Worm (Caenorhabditis elegans): Measurements from ENCODE around the gene fbxa-24.
A peak's percentile ranks its signal among the peaks of the same experiment; 100 is the strongest.

fbxa-24 gene

DNA sequence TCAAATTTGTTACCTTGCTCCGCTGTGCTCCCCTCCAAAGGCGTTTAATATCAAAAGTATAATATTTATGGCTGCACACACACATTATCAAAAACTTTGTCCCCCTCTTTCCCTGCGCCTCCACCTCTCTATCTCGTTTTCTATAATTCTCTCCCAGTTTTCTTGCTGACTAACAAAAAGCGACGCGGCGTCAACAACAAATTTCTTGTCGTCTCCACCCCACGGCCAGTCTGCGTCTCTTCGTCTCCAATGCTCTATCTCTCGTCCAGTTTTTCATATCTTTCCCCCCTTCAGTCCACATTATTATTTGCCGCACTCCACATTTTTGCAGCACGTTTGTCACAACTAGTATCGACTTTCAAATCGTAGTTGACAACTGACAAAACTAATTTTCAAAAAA, 5.8 kb upstream of the fbxa-24 start (continued):
- no peak for TF ChIP-seq egl-27 (tag; optimal IDR thresholded peaks at IDR 0.05)
- no peak for TF ChIP-seq jun-1 (tag; optimal IDR thresholded peaks at IDR 0.05)
- peak; percentile 59 for TF ChIP-seq mep-1 (tag; optimal IDR thresholded peaks at IDR 0.05)
- peak; percentile 53 for TF ChIP-seq nhr-20 (tag; optimal IDR thresholded peaks at IDR 0.05)
- TF ChIP-seq nhr-11 (tag; optimal IDR thresholded peaks at IDR 0.05): peak; percentile 19
- no peak for TF ChIP-seq unc-86 (tag; optimal IDR thresholded peaks at IDR 0.05)
- TF ChIP-seq grh-1 (GFP tag; IDR thresholded peaks at IDR 0.05): no peak
- peak; percentile 20 for TF ChIP-seq blmp-1 (tag; optimal IDR thresholded peaks at IDR 0.05)
- no peak for TF ChIP-seq hlh-4 (tag; optimal IDR thresholded peaks at IDR 0.05)
- TF ChIP-seq efl-1 (optimal IDR thresholded peaks at IDR 0.05): peak; percentile 40 to 46
- peak; percentile 28 to 95 for TF ChIP-seq efl-1 (GFP tag; optimal IDR thresholded peaks at IDR 0.05 in 1 of 2)
- TF ChIP-seq nhr-76 (tag; optimal IDR thresholded peaks at IDR 0.05): no peak
- no peak for TF ChIP-seq efl-3 (GFP tag; optimal IDR thresholded peaks at IDR 0.05)
- TF ChIP-seq mdl-1 (tag; optimal IDR thresholded peaks at IDR 0.05): peak in 1 of 2 experiments; percentile 30
- TF ChIP-seq fkh-4 (tag; optimal IDR thresholded peaks at IDR 0.05; ENCODE audit: borderline replicate concordance): no peak
- no peak for TF ChIP-seq nhr-84 (tag; optimal IDR thresholded peaks at IDR 0.05)
- no peak for TF ChIP-seq pax-3 (tag; optimal IDR thresholded peaks at IDR 0.05)
- peak; percentile 47 for TF ChIP-seq nhr-85 (tag)
- TF ChIP-seq aly-2 (tag; optimal IDR thresholded peaks at IDR 0.05): no peak
- TF ChIP-seq sox-4 (tag; optimal IDR thresholded peaks at IDR 0.05): no peak
- TF ChIP-seq aha-1 (tag; optimal IDR thresholded peaks at IDR 0.05): no peak
- no peak for TF ChIP-seq ceh-88 (GFP tag; IDR thresholded peaks at IDR 0.05)
- TF ChIP-seq nhr-28 (tag; optimal IDR thresholded peaks at IDR 0.05): no peak
- TF ChIP-seq dpl-1 (GFP tag; optimal IDR thresholded peaks at IDR 0.05): peak in 2 of 3 experiments; percentile 17 to 42
- no peak for TF ChIP-seq mab-9 (GFP tag; IDR thresholded peaks at IDR 0.05)
- TF ChIP-seq fos-1 (tag; optimal IDR thresholded peaks at IDR 0.05): no peak
- no peak for TF ChIP-seq hlh-17 (GFP tag; optimal IDR thresholded peaks at IDR 0.05; ENCODE audit: borderline replicate concordance)
- TF ChIP-seq ceh-8 (GFP tag; optimal IDR thresholded peaks at IDR 0.05): no peak
- peak; percentile 73 for TF ChIP-seq elt-2 (tag; optimal IDR thresholded peaks at IDR 0.05)
- TF ChIP-seq ztf-11 (tag; optimal IDR thresholded peaks at IDR 0.05): no peak
- TF ChIP-seq nhr-71 (tag; optimal IDR thresholded peaks at IDR 0.05): peak; percentile 62

DNA sequence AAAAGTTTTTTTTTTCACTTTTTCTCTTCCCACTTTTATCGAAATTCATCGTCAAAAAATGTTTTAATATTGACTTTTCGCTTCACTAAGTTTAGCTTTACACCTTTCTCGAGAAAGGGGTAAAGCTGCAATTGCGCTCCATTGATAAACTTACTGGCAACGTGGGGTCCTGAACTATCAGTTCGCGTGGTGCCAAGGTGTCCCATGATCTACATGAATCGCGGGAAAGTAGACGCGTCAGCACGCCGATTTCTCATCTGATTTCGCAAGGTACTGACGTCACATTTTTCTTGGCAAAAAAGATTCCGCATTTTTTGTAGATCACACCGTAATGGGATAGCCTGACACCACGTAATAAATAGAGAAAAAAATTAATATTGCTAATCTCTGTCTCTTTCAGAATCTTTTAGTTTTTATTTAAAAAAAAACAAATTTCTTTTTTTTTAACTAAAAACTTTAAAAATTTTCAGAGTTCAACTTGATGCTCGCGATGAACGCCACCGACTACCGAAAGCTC, 4.5 kb upstream of the fbxa-24 start, which contains the start of gene lido-15:
TSS of gene lido-15 (plus strand) at position 467 of the 517 bp plus-strand sequence.
- TF ChIP-seq dpl-1 (GFP tag; optimal IDR thresholded peaks at IDR 0.05) (no peak), efl-1 (optimal IDR thresholded peaks at IDR 0.05) (peak in 1 of 2 experiments; percentile 5), efl-1 (GFP tag; optimal IDR thresholded peaks at IDR 0.05 in 1 of 2) (no peak)

DNA sequence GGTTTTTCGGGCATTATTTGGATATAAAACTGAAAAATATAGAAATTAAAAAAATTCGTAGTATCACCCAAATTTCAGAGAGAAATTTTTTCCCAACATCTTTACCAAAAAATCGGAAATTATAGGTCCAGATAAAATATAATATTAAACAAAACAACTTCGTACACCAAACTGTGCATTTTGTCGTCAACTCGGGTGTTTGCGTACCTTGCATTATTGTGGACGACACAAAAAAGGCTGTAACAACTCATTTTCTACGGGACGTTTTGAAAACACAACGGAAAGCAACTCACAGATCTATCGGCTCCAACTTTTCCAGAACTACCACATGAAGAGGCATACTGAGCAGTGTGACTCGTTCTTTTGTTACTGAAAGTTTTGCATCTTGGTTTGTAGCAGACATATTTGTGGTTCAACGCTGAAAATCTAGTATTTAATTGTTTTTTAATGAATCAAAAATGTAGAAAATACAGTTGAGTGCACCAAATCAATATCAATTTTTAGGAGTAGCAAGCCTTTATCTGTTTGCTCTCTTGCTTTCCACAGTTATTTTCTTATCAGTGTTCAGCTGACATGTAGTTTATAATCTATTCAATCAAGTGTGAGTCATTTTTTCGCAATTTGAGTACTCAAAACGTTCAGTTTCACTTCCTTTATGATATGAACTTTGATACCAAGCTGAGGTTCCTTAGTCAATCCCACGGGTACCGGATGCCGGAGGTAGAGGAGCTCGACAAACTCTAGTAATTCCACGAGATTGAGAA, 699 bp upstream of the fbxa-24 start:
- TF ChIP-seq pqm-1 (tag; optimal IDR thresholded peaks at IDR 0.05): no peak
- TF ChIP-seq nhr-77 (tag; optimal IDR thresholded peaks at IDR 0.05): no peak
- no peak for TF ChIP-seq mef-2 (tag; optimal IDR thresholded peaks at IDR 0.05)
- TF ChIP-seq nhr-71 (tag; optimal IDR thresholded peaks at IDR 0.05): peak; percentile 14
- TF ChIP-seq fkh-4 (tag; optimal IDR thresholded peaks at IDR 0.05; ENCODE audit: borderline replicate concordance): no peak
- no peak for TF ChIP-seq mdl-1 (tag; optimal IDR thresholded peaks at IDR 0.05)
- TF ChIP-seq nhr-85 (tag): no peak
- TF ChIP-seq ceh-82 (tag; optimal IDR thresholded peaks at IDR 0.05): no peak
- no peak for TF ChIP-seq rnt-1 (tag; optimal IDR thresholded peaks at IDR 0.05)
- no peak for TF ChIP-seq ama-1 (optimal IDR thresholded peaks at IDR 0.05)
- TF ChIP-seq aly-2 (tag; optimal IDR thresholded peaks at IDR 0.05): no peak
- no peak for TF ChIP-seq grh-1 (GFP tag; IDR thresholded peaks at IDR 0.05)
- no peak for TF ChIP-seq lin-13 (GFP tag; optimal IDR thresholded peaks at IDR 0.05)
- TF ChIP-seq lir-3 (tag; optimal IDR thresholded peaks at IDR 0.05; ENCODE audit: poor library complexity): no peak
- peak; percentile 15 for TF ChIP-seq nhr-90 (tag; optimal IDR thresholded peaks at IDR 0.05; ENCODE audit: poor library complexity)
- no peak for TF ChIP-seq lin-14 (GFP tag; optimal IDR thresholded peaks at IDR 0.05)
- TF ChIP-seq efl-1 (optimal IDR thresholded peaks at IDR 0.05): peak; percentile 34 to 55
- peak; percentile 39 to 68 for TF ChIP-seq efl-1 (GFP tag; optimal IDR thresholded peaks at IDR 0.05 in 1 of 2)
- TF ChIP-seq lsy-2 (tag; optimal IDR thresholded peaks at IDR 0.05): peak; percentile 26
- TF ChIP-seq lin-39 (tag; optimal IDR thresholded peaks at IDR 0.05): no peak
- no peak for TF ChIP-seq C04F5.9 (tag; optimal IDR thresholded peaks at IDR 0.05)
- TF ChIP-seq tbx-2 (tag; optimal IDR thresholded peaks at IDR 0.05): no peak
- no peak for TF ChIP-seq ces-1 (GFP tag; optimal IDR thresholded peaks at IDR 0.05)
- TF ChIP-seq egl-13 (tag; optimal IDR thresholded peaks at IDR 0.05): no peak
- TF ChIP-seq nhr-20 (tag; optimal IDR thresholded peaks at IDR 0.05): peak; percentile 21
